Worm (Caenorhabditis elegans) whole organism, L4/young adult: ENCODE results near the gene F26A10.2.

Source experiments
- W03F9.2 ChIP-seq: fragments of 150-350 bp; optimal IDR thresholded peaks from 2 replicates; lab custom pipeline; 2014; ENCODE audit warnings: missing biosample characterization, missing genetic modification characterization
- dao-5 ChIP-seq: sonication (generic microtip); optimal IDR thresholded peaks from 2 replicates; lab custom pipeline; 2016; ENCODE audit warnings: missing genotype, missing genetic modification characterization, moderate library complexity, missing compliant biosample characterization
- him-1 ChIP-seq: sonication (generic microtip); optimal IDR thresholded peaks from 2 replicates; lab custom pipeline; 2016; ENCODE audit warnings: missing genotype, missing genetic modification reagents, missing genetic modification characterization, missing compliant biosample characterization

ce11 chrX:7655469-7656003 is 10.3 kb upstream of the F26A10.2 start:
- TF ChIP-seq him-1 = no peak
- TF ChIP-seq dao-5 (tag; lab: Kevin White, UChicago) = no peak
- no peak for TF ChIP-seq W03F9.2 (tag; lab: Kevin White, UChicago)
